Worm (Caenorhabditis elegans) whole organism, L4/young adult: Measurements from ENCODE around the gene Y116A8C.19.

Source experiments
- W03F9.2 ChIP-seq: fragments of 150-350 bp; optimal IDR thresholded peaks from 2 replicates; lab custom pipeline; 2014; ENCODE audit warnings: missing biosample characterization, missing genetic modification characterization
- dao-5 ChIP-seq: sonication (generic microtip); optimal IDR thresholded peaks from 2 replicates; lab custom pipeline; 2016; ENCODE audit warnings: missing genotype, missing genetic modification characterization, moderate library complexity, missing compliant biosample characterization
- him-1 ChIP-seq: sonication (generic microtip); optimal IDR thresholded peaks from 2 replicates; lab custom pipeline; 2016; ENCODE audit warnings: missing genotype, missing genetic modification reagents, missing genetic modification characterization, missing compliant biosample characterization

DNA sequence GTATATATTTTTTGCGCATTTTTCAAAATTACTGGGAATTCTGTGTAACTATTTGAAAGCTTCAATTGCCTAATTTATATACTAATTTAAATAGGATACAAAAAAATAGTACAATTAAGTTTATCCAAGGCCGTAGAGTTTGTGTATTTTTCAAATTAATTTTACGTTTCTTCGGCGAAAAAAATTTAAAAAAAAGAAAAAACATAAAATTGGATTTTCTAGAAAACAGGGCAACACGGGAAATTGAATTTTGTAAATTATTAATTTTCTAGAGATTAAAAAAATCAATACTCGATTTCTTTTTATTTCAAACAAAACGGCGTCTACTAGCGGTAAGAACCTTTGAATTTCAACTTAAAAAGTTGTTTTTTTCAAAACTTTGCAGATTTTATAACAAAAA is 13.8 kb upstream of the Y116A8C.19 start, which contains the start of gene Y116A8C.23:
- TF ChIP-seq him-1 (tag; lab: Kevin White, UChicago), result no peak
- no peak for TF ChIP-seq dao-5 (tag; lab: Kevin White, UChicago)
- TF ChIP-seq W03F9.2 (tag; lab: Kevin White, UChicago), result no peak
